Worm (Caenorhabditis elegans) whole organism, mixed stage, embryonic: ENCODE measurements around the gene cin-4.

Experiments
- ces-1 ChIP-seq: fragments of 150-350 bp; optimal IDR thresholded peaks from 2 replicates; lab custom pipeline; 2014; ENCODE audit warnings: missing biosample characterization, missing genetic modification reagents, missing genetic modification characterization
- cnd-1 ChIP-seq: fragments of 200-800 bp; sonication (Bioruptor generic); optimal IDR thresholded peaks from 2 replicates; lab custom pipeline; 2018; ENCODE audit warnings: mild to moderate bottlenecking, missing genetic modification characterization, missing compliant biosample characterization
- elt-1 ChIP-seq: sonication (generic microtip); optimal IDR thresholded peaks from 2 replicates; lab custom pipeline; 2017; ENCODE audit warnings: missing genetic modification characterization, mild to moderate bottlenecking, missing compliant biosample characterization, antibody characterized with exemption, moderate library complexity, borderline replicate concordance; ENCODE audit not compliant: insufficient read depth
- flh-1 ChIP-seq: fragments of 200-800 bp; sonication (Bioruptor generic); optimal IDR thresholded peaks from 2 replicates; lab custom pipeline; 2018; ENCODE audit warnings: mild to moderate bottlenecking, missing genetic modification characterization, moderate library complexity, missing compliant biosample characterization
- ham-2 ChIP-seq: fragments of 200-800 bp; sonication (Bioruptor generic); optimal IDR thresholded peaks from 2 replicates; lab custom pipeline; 2018; ENCODE audit warnings: mild to moderate bottlenecking, missing genetic modification characterization, missing compliant biosample characterization
- lin-13 ChIP-seq: fragments of 150-350 bp; optimal IDR thresholded peaks from 2 replicates; lab custom pipeline; 2014; ENCODE audit warnings: missing biosample characterization, missing genetic modification characterization
- mep-1 ChIP-seq: fragments of 150-350 bp; optimal IDR thresholded peaks from 2 replicates; lab custom pipeline; 2017; ENCODE audit warnings: missing biosample characterization, missing genetic modification reagents, missing genetic modification characterization, inconsistent platforms
- nhr-237 ChIP-seq: fragments of 150-350 bp; optimal IDR thresholded peaks from 2 replicates; lab custom pipeline; 2014; ENCODE audit warnings: missing biosample characterization, missing genetic modification characterization
- pha-4 ChIP-seq: fragments of 150-350 bp; optimal IDR thresholded peaks from 2 replicates; lab custom pipeline; 2018; ENCODE audit warnings: missing biosample characterization, missing genetic modification reagents, missing genetic modification characterization
- ztf-11 ChIP-seq: fragments of 150-350 bp; optimal IDR thresholded peaks from 2 replicates; lab custom pipeline; 2014; ENCODE audit warnings: missing biosample characterization, missing genetic modification characterization

DNA sequence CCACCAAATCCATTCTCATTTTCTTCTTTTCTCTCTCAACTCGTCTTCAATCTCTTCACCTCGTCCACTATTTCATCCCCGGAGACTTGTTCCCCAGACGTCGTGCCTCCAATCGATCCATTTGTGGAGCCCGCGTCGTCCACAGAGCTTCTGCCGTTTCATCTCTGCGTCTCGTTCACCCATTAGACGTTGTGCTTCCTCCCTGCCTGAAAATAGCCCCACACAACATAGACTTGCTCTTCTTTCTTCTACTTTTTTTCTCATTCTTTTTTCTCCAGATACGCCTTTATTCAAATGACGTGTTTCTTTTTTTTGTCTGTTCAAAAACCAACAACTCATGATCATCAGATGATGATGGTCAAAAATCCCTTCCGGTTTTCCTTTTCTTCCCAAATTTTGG is 45.1 kb upstream of the cin-4 start:
- TF ChIP-seq elt-1 (tag; lab: Kevin White, UChicago) (no peak), cnd-1 (tag; lab: Kevin White, UChicago) (no peak), mep-1 (tag; lab: Kevin White, UChicago) (no peak), lin-13 (tag; lab: Kevin White, UChicago) (no peak), nhr-237 (tag; lab: Kevin White, UChicago) (no peak), ces-1 (GFP tag; lab: Kevin White, UChicago) (peak; percentile 71), flh-1 (GFP tag; lab: Kevin White, UChicago) (no peak), pha-4 (tag; lab: Kevin White, UChicago) (no peak), ztf-11 (tag; lab: Kevin White, UChicago) (no peak), ham-2 (GFP tag; lab: Kevin White, UChicago) (no peak)
